Worm (Caenorhabditis elegans): ENCODE results near the gene irg-8.

ce11 chrV:380186-380585 is 37.3 kb downstream of the irg-8 start, which contains the start of gene mltn-8:
- no peak for TF ChIP-seq dmd-4 (tag; optimal IDR thresholded peaks at IDR 0.05; ENCODE audit: borderline replicate concordance)
- TF ChIP-seq zip-5 (tag; optimal IDR thresholded peaks at IDR 0.05): no peak
